Fruit fly (Drosophila melanogaster): ENCODE results near the gene CG8034.

DNA sequence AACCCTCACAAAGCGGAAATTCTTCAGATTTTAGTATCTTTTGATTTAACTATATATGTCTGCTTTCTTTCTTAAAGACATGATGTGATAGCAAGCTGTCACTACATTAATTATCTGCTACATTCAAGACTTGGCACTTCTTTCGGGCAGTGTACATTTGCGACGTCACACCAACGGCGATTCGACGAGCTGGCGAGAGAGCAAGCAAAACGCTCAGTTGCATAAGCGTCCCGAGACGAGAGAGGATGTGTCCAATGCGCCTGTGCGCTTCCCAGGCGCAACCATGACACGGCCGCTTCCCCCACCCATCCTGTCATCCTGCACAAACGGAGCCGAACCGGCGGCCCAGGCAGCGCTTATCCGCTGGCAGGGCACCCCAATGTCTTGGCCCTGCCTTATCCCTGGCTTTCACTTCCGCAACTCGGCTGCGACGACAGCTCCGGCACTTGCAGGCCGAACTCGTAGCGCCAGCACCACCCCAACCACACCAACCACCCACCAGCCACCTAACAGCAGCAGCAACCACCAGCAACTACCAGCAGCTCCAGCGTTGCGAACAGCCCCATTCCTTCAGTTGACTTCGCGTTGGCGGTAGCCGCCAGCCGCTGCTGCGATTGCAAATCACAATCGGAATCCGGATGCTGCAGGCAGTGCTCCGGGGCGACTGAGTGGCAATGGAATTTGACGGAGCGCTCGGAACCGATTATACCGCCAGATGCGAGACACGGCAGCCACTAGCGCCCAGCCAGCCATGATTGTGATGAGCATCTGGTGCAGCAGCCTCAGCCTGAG is 49.3 kb downstream of the CG8034 start, which contains the start of gene Hs3st-B:
- TF ChIP-seq dl (GFP tag; optimal IDR thresholded peaks at IDR 0.05; ENCODE audit: insufficient read depth in 1 of 2, partially characterized antibody in 2 of 2) (no peak), Myc (optimal IDR thresholded peaks at IDR 0.05) (no peak), br (GFP tag; optimal IDR thresholded peaks at IDR 0.05) (no peak), brk (GFP tag; optimal IDR thresholded peaks at IDR 0.05) (no peak), pan (optimal IDR thresholded peaks at IDR 0.05) (no peak), jim (GFP tag; optimal IDR thresholded peaks at IDR 0.05) (no peak), fru (GFP tag; optimal IDR thresholded peaks at IDR 0.05) (no peak)
